Worm (Caenorhabditis elegans) whole organism, young adult: Measurements from ENCODE around the gene EEED8.14.

ENCODE experiments used
- B0019.2 ChIP-seq: fragments of 200-800 bp; sonication (Bioruptor generic); conservative IDR thresholded peaks from 2 replicates; pipeline ENCODE4 v1.3.6; 2022; ENCODE audit warnings: missing genetic modification reagents, missing genetic modification characterization, missing compliant biosample characterization
- B0035.1 ChIP-seq: sonication (generic microtip); optimal IDR thresholded peaks from 2 replicates; lab custom pipeline; 2016; ENCODE audit warnings: missing genetic modification characterization, mild to moderate bottlenecking, missing compliant biosample characterization, missing genotype, missing genetic modification reagents
- B0336.3 ChIP-seq: fragments of 200-800 bp; sonication (Bioruptor generic); IDR thresholded peaks from 2 replicates; pipeline ENCODE4 v1.3.6; 2022; ENCODE audit warnings: missing genetic modification characterization, missing compliant biosample characterization
- F10E7.11 ChIP-seq: sonication (generic microtip); optimal IDR thresholded peaks from 2 replicates; lab custom pipeline; 2017; ENCODE audit warnings: mild to moderate bottlenecking, missing genetic modification characterization, moderate library complexity, missing compliant biosample characterization
- F23B12.7 ChIP-seq: sonication (generic microtip); optimal IDR thresholded peaks from 2 replicates; lab custom pipeline; 2017; ENCODE audit warnings: missing genetic modification characterization, mild to moderate bottlenecking, missing compliant biosample characterization, antibody characterized with exemption, moderate library complexity; ENCODE audit not compliant: insufficient read depth
- F37B4.10 ChIP-seq: fragments of 200-800 bp; sonication (Bioruptor generic); IDR thresholded peaks from 2 replicates; pipeline ENCODE4 v1.3.6; 2022; ENCODE audit warnings: missing genetic modification characterization, missing compliant biosample characterization
- F49E8.2 ChIP-seq: sonication (generic microtip); optimal IDR thresholded peaks from 3 replicates; lab custom pipeline; 2017; ENCODE audit warnings: missing genetic modification characterization, mild to moderate bottlenecking, missing compliant biosample characterization, antibody characterized with exemption, moderate library complexity; ENCODE audit not compliant: insufficient read depth
- F52B5.7 ChIP-seq: sonication (generic microtip); optimal IDR thresholded peaks from 2 replicates; lab custom pipeline; 2016; ENCODE audit warnings: mild to moderate bottlenecking, missing genetic modification characterization, missing compliant biosample characterization
- F57C9.4 ChIP-seq: sonication (generic microtip); optimal IDR thresholded peaks from 2 replicates; lab custom pipeline; 2017; ENCODE audit warnings: mild to moderate bottlenecking, missing genetic modification characterization, missing compliant biosample characterization
- K11D2.4 ChIP-seq: fragments of 200-800 bp; sonication (Bioruptor generic); IDR thresholded peaks from 2 replicates; pipeline ENCODE4 v1.3.6; 2022; ENCODE audit warnings: missing genetic modification reagents, missing genetic modification characterization, missing compliant biosample characterization
- T07F8.4 ChIP-seq: sonication (generic microtip); optimal IDR thresholded peaks from 2 replicates; lab custom pipeline; 2016; ENCODE audit warnings: mild to moderate bottlenecking, missing genetic modification characterization, moderate library complexity, missing compliant biosample characterization
- Y53F4B.3 ChIP-seq: fragments of 200-800 bp; sonication (Bioruptor generic); IDR thresholded peaks from 2 replicates; pipeline ENCODE4 v1.3.6; 2022; ENCODE audit warnings: missing genetic modification reagents, missing genetic modification characterization, missing compliant biosample characterization
- Y53G8AR.9 ChIP-seq: fragments of 200-800 bp; sonication (Bioruptor generic); conservative IDR thresholded peaks from 2 replicates; pipeline ENCODE4 v1.3.6; 2022; ENCODE audit warnings: missing genetic modification reagents, missing genetic modification characterization, missing compliant biosample characterization
- Y67H2A.10 ChIP-seq: fragments of 200-800 bp; sonication (Bioruptor generic); conservative IDR thresholded peaks from 2 replicates; pipeline ENCODE4 v1.3.6; 2022; ENCODE audit warnings: missing genetic modification reagents, missing genetic modification characterization, missing compliant biosample characterization
- Y95B8A.8 ChIP-seq: fragments of 200-800 bp; sonication (Bioruptor generic); IDR thresholded peaks from 2 replicates; pipeline ENCODE4 v1.3.6; 2022; ENCODE audit warnings: missing genetic modification reagents, missing genetic modification characterization, missing compliant biosample characterization
- akir-1 ChIP-seq: fragments of 200-800 bp; sonication (Bioruptor generic); optimal IDR thresholded peaks from 2 replicates; lab custom pipeline; 2018; ENCODE audit warnings: mild to moderate bottlenecking, missing genetic modification characterization, moderate library complexity, missing compliant biosample characterization
- aptf-2 ChIP-seq: fragments of 200-800 bp; sonication (Bioruptor generic); conservative IDR thresholded peaks from 2 replicates; pipeline ENCODE4 v1.3.6; 2022; ENCODE audit warnings: missing genetic modification reagents, missing genetic modification characterization, missing compliant biosample characterization
- aptf-3 ChIP-seq: fragments of 200-800 bp; sonication (Bioruptor generic); IDR thresholded peaks from 2 replicates; pipeline ENCODE4 v1.3.6; 2022; ENCODE audit warnings: missing genetic modification characterization, missing compliant biosample characterization
- athp-1 ChIP-seq: sonication (generic microtip); optimal IDR thresholded peaks from 2 replicates; lab custom pipeline; 2017; ENCODE audit warnings: mild to moderate bottlenecking, missing genetic modification characterization, missing compliant biosample characterization
- ccch-3 ChIP-seq: fragments of 200-800 bp; sonication (Bioruptor generic); optimal IDR thresholded peaks from 2 replicates; lab custom pipeline; 2018; ENCODE audit warnings: mild to moderate bottlenecking, missing genetic modification characterization, missing compliant biosample characterization
- cebp-2 ChIP-seq: fragments of 200-800 bp; sonication (Bioruptor generic); IDR thresholded peaks from 2 replicates; pipeline ENCODE4 v1.3.6; 2022; ENCODE audit warnings: missing genetic modification characterization, missing compliant biosample characterization
- die-1 ChIP-seq: sonication (generic microtip); optimal IDR thresholded peaks from 2 replicates; lab custom pipeline; 2016; ENCODE audit warnings: missing genotype, mild to moderate bottlenecking, missing genetic modification characterization, missing compliant biosample characterization
- egrh-3 ChIP-seq: fragments of 200-800 bp; sonication (Bioruptor generic); IDR thresholded peaks from 2 replicates; pipeline ENCODE4 v1.3.6; 2022; ENCODE audit warnings: missing genetic modification reagents, missing genetic modification characterization, missing compliant biosample characterization
- ekl-4 ChIP-seq: fragments of 200-800 bp; sonication (Bioruptor generic); IDR thresholded peaks from 2 replicates; pipeline ENCODE4 v1.3.6; 2022; ENCODE audit warnings: missing genetic modification reagents, missing genetic modification characterization, missing compliant biosample characterization
- fkh-3 ChIP-seq: sonication (generic microtip); optimal IDR thresholded peaks from 2 replicates; lab custom pipeline; 2016; ENCODE audit warnings: mild to moderate bottlenecking, missing genetic modification characterization, missing compliant biosample characterization
- him-1 ChIP-seq: sonication (generic microtip); optimal IDR thresholded peaks from 2 replicates; lab custom pipeline; 2016; ENCODE audit warnings: missing genotype, missing genetic modification reagents, missing genetic modification characterization, missing compliant biosample characterization
- hlh-12 ChIP-seq: sonication (generic microtip); optimal IDR thresholded peaks from 2 replicates; lab custom pipeline; 2016; ENCODE audit warnings: missing genetic modification characterization, missing compliant biosample characterization
- hmg-20 ChIP-seq: fragments of 200-800 bp; sonication (Bioruptor generic); IDR thresholded peaks from 2 replicates; pipeline ENCODE4 v1.3.6; 2022; ENCODE audit warnings: missing genetic modification reagents, missing genetic modification characterization, missing compliant biosample characterization
- let-607 ChIP-seq, 2 experiments: fragments of 200-800 bp in 1 of 2; sonication (Bioruptor generic) in 1 of 2; sonication (generic microtip) in 1 of 2; optimal IDR thresholded peaks; 2 replicates each; lab custom pipeline; 2016 to 2018; ENCODE audit warnings: mild to moderate bottlenecking in 2 of 2, missing compliant biosample characterization in 2 of 2, missing genetic modification characterization in 2 of 2, moderate library complexity in 2 of 2, missing genotype in 1 of 2
- lin-40 ChIP-seq: sonication (generic microtip); optimal IDR thresholded peaks from 2 replicates; lab custom pipeline; 2016; ENCODE audit warnings: missing genetic modification characterization, mild to moderate bottlenecking, missing compliant biosample characterization, missing genotype, missing genetic modification reagents
- lsy-27 ChIP-seq: sonication (generic microtip); optimal IDR thresholded peaks from 2 replicates; lab custom pipeline; 2017; ENCODE audit warnings: missing genetic modification characterization, mild to moderate bottlenecking, missing compliant biosample characterization, antibody characterized with exemption, missing genotype, borderline replicate concordance; ENCODE audit not compliant: insufficient read depth
- madf-6 ChIP-seq: fragments of 200-800 bp; sonication (Bioruptor generic); IDR thresholded peaks from 2 replicates; pipeline ENCODE4 v1.3.6; 2022; ENCODE audit warnings: missing genetic modification reagents, missing genetic modification characterization, missing compliant biosample characterization
- madf-8 ChIP-seq: fragments of 200-800 bp; sonication (Bioruptor generic); conservative IDR thresholded peaks from 2 replicates; pipeline ENCODE4 v1.3.6; 2022; ENCODE audit warnings: missing genetic modification reagents, missing genetic modification characterization, missing compliant biosample characterization
- nfya-1 ChIP-seq: sonication (generic microtip); optimal IDR thresholded peaks from 2 replicates; lab custom pipeline; 2017; ENCODE audit warnings: antibody characterized with exemption, missing compliant biosample characterization, missing genetic modification characterization, borderline replicate concordance; ENCODE audit not compliant: insufficient read depth
- nfyb-1 ChIP-seq: fragments of 200-800 bp; sonication (Bioruptor generic); IDR thresholded peaks from 2 replicates; pipeline ENCODE4 v1.3.6; 2022; ENCODE audit warnings: missing genetic modification reagents, missing genetic modification characterization, missing compliant biosample characterization
- sdz-38 ChIP-seq: sonication (generic microtip); optimal IDR thresholded peaks from 2 replicates; lab custom pipeline; 2016; ENCODE audit warnings: missing genotype, missing genetic modification characterization, missing compliant biosample characterization
- sea-2 ChIP-seq: fragments of 200-800 bp; sonication (Bioruptor generic); IDR thresholded peaks from 2 replicates; pipeline ENCODE4 v1.3.6; 2022; ENCODE audit warnings: missing genetic modification characterization, missing compliant biosample characterization
- snpc-1.3 ChIP-seq: sonication (generic microtip); optimal IDR thresholded peaks from 2 replicates; lab custom pipeline; 2017; ENCODE audit warnings: missing genetic modification characterization, mild to moderate bottlenecking, missing compliant biosample characterization, antibody characterized with exemption, moderate library complexity, missing genotype, missing genetic modification reagents; ENCODE audit not compliant: insufficient read depth
- somi-1 ChIP-seq: fragments of 200-800 bp; sonication (Bioruptor generic); optimal IDR thresholded peaks from 2 replicates; lab custom pipeline; 2018; ENCODE audit warnings: mild to moderate bottlenecking, missing genetic modification characterization, missing compliant biosample characterization
- sptf-2 ChIP-seq: fragments of 200-800 bp; sonication (Bioruptor generic); optimal IDR thresholded peaks from 2 replicates; lab custom pipeline; 2018; ENCODE audit warnings: mild to moderate bottlenecking, missing genetic modification characterization, missing compliant biosample characterization
- tbp1 ChIP-seq: fragments of 200-800 bp; sonication (Bioruptor generic); optimal IDR thresholded peaks from 2 replicates; lab custom pipeline; 2018; ENCODE audit warnings: mild to moderate bottlenecking, missing genetic modification characterization, missing compliant biosample characterization
- tbx-9 ChIP-seq: sonication (generic microtip); optimal IDR thresholded peaks from 2 replicates; lab custom pipeline; 2016; ENCODE audit warnings: borderline replicate concordance, missing genetic modification characterization, inconsistent platforms, missing compliant biosample characterization
- unc-62 ChIP-seq: fragments of 150-350 bp; optimal IDR thresholded peaks from 2 replicates; lab custom pipeline; 2014; ENCODE audit warnings: missing biosample characterization, missing genetic modification reagents, missing genetic modification characterization
- ztf-18 ChIP-seq: sonication (generic microtip); optimal IDR thresholded peaks from 2 replicates; lab custom pipeline; 2016; ENCODE audit warnings: missing genotype, mild to moderate bottlenecking, missing genetic modification characterization, missing compliant biosample characterization
- ztf-28 ChIP-seq: fragments of 200-800 bp; sonication (Bioruptor generic); IDR thresholded peaks from 2 replicates; pipeline ENCODE4 v1.3.6; 2022; ENCODE audit warnings: missing genetic modification reagents, missing genetic modification characterization, missing compliant biosample characterization
- ztf-6 ChIP-seq: fragments of 200-800 bp; sonication (Bioruptor generic); IDR thresholded peaks from 2 replicates; pipeline ENCODE4 v1.3.6; 2022; ENCODE audit warnings: missing genetic modification reagents, missing genetic modification characterization, missing compliant biosample characterization

Gene EEED8.14

ce11 chrII:5373275-5374047 lies 40.4 kb downstream of the EEED8.14 start, which contains the start of the genes agt-2 and F09E5.3 (continued):
- TF ChIP-seq F37B4.10 (GFP tag; lab: Robert Waterston, UW) (no peak), F49E8.2 (tag; lab: Kevin White, UChicago) (no peak), sdz-38 (tag; lab: Kevin White, UChicago) (no peak), B0019.2 (GFP tag; lab: Robert Waterston, UW) (no peak), snpc-1.3 (tag; lab: Kevin White, UChicago) (peak; percentile 14), him-1 (tag; lab: Kevin White, UChicago) (no peak), F52B5.7 (tag; lab: Kevin White, UChicago) (no peak), cebp-2 (GFP tag; lab: Robert Waterston, UW) (no peak), F57C9.4 (tag; lab: Kevin White, UChicago) (no peak), nfya-1 (tag; lab: Kevin White, UChicago) (no peak), hmg-20 (peak; percentile 50; the same call in 1 of the 2 replicates), F23B12.7 (tag; lab: Kevin White, UChicago) (peak; percentile 13), tbx-9 (tag; lab: Kevin White, UChicago) (no peak), lsy-27 (tag; lab: Kevin White, UChicago) (no peak), K11D2.4 (GFP tag; lab: Robert Waterston, UW) (peak; percentile 83), ccch-3 (GFP tag; lab: Kevin White, UChicago) (no peak), T07F8.4 (tag; lab: Kevin White, UChicago) (no peak), madf-6 (GFP tag; lab: Robert Waterston, UW) (peak; percentile 82), aptf-2 (GFP tag; lab: Robert Waterston, UW) (no peak), Y67H2A.10 (no peak), akir-1 (GFP tag; lab: Kevin White, UChicago) (no peak), fkh-3 (tag; lab: Kevin White, UChicago) (no peak), hlh-12 (tag; lab: Kevin White, UChicago) (no peak), egrh-3 (GFP tag; lab: Robert Waterston, UW) (no peak), B0336.3 (GFP tag; lab: Robert Waterston, UW) (peak; percentile 52; the same call in 1 of the 2 replicates), Y95B8A.8 (GFP tag; lab: Robert Waterston, UW) (no peak), ztf-18 (peak; percentile 96), Y53F4B.3 (GFP tag; lab: Robert Waterston, UW) (no peak), unc-62 (GFP tag; lab: Kevin White, UChicago) (no peak), die-1 (tag; lab: Kevin White, UChicago) (no peak), somi-1 (GFP tag; lab: Kevin White, UChicago) (peak; percentile 19), F10E7.11 (tag; lab: Kevin White, UChicago) (no peak), madf-8 (GFP tag; lab: Robert Waterston, UW) (no peak; the same call in 1 of the 2 replicates), nfyb-1 (peak; percentile 77), aptf-3 (no peak), Y53G8AR.9 (GFP tag; lab: Robert Waterston, UW) (peak; percentile 86), ztf-28 (GFP tag; lab: Robert Waterston, UW) (no peak), lin-40 (tag; lab: Kevin White, UChicago) (peak; percentile 92), let-607 (tag; optimal IDR thresholded peaks at IDR 0.05; lab: Kevin White, UChicago) (peak; percentile 30 to 51), tbp1 (GFP tag; lab: Kevin White, UChicago) (peak; percentile 61), sptf-2 (GFP tag; lab: Kevin White, UChicago) (no peak), B0035.1 (tag; lab: Kevin White, UChicago) (no peak), ztf-6 (no peak), athp-1 (tag; lab: Kevin White, UChicago) (peak; percentile 37), sea-2 (GFP tag; lab: Robert Waterston, UW) (no peak), ekl-4 (GFP tag; lab: Robert Waterston, UW) (peak; percentile 91)
